Worm (Caenorhabditis elegans): Measurements from ENCODE around the gene snt-2.

Gene snt-2

DNA sequence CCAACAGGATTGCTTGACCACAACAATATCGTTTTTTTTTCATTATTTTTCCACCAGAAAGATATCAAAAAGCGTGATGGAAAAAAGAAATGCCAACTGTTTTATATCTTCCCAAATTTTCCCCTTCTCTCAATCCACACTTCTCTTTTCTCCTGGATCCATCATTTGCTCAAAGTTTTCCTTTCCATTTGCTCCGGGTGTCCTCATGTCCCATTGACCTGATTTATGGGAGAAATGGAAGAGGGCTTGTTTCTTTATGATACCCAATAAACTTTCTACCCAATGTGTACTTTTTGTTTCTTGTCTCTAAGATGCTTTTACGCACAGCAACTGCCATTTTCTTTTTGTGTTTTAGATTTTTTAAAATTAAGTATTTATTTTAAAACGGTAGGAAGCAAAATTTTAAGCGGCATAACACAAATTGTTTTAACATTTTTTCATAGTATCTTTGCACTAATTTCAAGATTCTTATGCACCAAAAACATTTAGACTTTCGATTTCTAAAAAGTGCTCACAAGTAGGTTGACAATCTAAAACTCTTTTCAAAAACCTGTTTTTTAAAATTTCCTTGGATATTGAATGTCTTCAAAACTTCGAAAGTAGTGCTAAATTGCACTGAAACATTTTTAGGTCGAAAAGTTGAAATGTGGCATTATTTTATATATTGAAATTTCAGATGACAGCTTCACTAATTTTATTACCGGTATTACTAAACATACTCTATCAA is 29.2 kb upstream of the snt-2 start, which contains the start of gene clec-149:
Gene clec-149 (plus strand): TSS at position 677 of the 727 bp plus-strand sequence.
- TF ChIP-seq egl-5 (tag; optimal IDR thresholded peaks at IDR 0.05) (peak; percentile 84), nfya-1 (tag; optimal IDR thresholded peaks at IDR 0.05; ENCODE audit: insufficient read depth) (peak; percentile 14), tbx-2 (tag; optimal IDR thresholded peaks at IDR 0.05) (no peak)

DNA sequence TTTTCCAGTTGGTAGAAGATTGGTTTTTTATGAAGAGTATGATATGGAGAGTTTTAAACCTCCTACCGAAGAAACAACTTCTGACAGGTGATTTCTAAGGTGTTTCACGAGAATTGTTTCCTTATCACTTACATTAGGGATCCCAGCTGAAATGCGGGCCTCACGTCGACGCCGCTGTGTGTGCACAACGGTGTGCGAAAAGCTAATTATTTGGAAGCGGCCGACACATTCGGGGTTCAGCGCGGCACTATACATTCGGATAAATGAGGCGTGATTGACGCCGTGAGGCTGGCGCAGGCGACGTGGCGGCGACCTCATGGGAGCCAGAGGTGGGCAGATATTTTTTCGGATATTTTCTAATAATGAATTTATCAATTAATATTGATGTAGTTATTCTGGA is 25.8 kb upstream of the snt-2 start:
- TF ChIP-seq snpc-4 (tag; optimal IDR thresholded peaks at IDR 0.05) (peak; percentile 38), nfya-1 (tag; optimal IDR thresholded peaks at IDR 0.05; ENCODE audit: insufficient read depth) (no peak)

DNA sequence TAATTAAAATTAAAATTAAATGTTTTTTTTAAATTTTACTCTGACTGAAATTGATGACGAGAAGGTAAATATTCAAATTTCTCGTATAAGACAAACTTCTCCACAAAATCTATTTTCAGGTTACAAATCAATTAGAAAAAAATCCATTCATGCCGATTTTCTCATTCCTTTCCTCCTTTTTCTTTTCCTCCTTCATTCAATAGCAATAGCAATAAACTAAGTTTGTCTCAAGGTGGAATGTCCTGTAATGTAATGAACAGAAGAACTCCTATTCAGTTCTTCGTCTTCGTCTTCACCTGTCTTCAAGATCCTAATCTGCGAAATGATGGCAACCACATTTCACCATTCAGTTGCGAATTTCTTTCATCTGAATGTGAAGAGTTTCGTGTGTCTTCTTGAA is 22.3 kb upstream of the snt-2 start, which contains the start of gene dac-1:
Gene dac-1 (plus strand): TSS at position 301 of the 400 bp plus-strand sequence.
- TF ChIP-seq zag-1 (tag; optimal IDR thresholded peaks at IDR 0.05) (no peak), nhr-25 (tag; optimal IDR thresholded peaks at IDR 0.05) (peak; percentile 28)

DNA sequence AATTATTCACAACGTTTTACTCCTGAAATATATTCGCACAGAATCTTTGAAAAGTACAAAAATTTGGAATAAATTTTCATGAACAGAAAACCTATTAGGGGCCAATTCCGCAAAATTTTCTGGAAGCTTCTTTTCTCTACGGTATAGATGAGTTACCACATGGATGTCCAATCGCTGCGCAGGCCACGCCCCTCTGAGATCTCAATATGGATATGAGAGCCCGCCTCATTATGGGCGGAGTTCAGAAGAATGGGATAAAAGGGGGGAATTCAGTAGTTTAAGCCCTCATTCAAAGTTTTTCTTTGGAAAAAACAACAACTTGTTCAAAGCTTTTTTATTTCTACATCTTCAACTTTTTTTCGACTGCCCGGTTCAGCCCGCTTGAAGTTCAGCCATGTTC is 18.0 kb upstream of the snt-2 start, which contains the start of gene daf-7:
Gene daf-7 (plus strand): TSS at position 301 of the 400 bp plus-strand sequence.
- no peak for TF ChIP-seq hmg-11 (tag; optimal IDR thresholded peaks at IDR 0.05)
- TF ChIP-seq lsy-12 (tag; optimal IDR thresholded peaks at IDR 0.05) = no peak
- TF ChIP-seq ceh-82 (tag; optimal IDR thresholded peaks at IDR 0.05) = no peak
- TF ChIP-seq tbx-2 (tag; optimal IDR thresholded peaks at IDR 0.05) = no peak
- TF ChIP-seq nhr-11 (tag; optimal IDR thresholded peaks at IDR 0.05) = no peak
- no peak for TF ChIP-seq egl-27 (tag; optimal IDR thresholded peaks at IDR 0.05)
- no peak for TF ChIP-seq sea-2 (GFP tag; optimal IDR thresholded peaks at IDR 0.05)
- TF ChIP-seq nhr-12 (tag; optimal IDR thresholded peaks at IDR 0.05) = no peak
- no peak for TF ChIP-seq egl-5 (tag; optimal IDR thresholded peaks at IDR 0.05)
- no peak for TF ChIP-seq zag-1 (tag; optimal IDR thresholded peaks at IDR 0.05)
- TF ChIP-seq daf-12 (tag; optimal IDR thresholded peaks at IDR 0.05) = no peak
- no peak for TF ChIP-seq fkh-10 (GFP tag; optimal IDR thresholded peaks at IDR 0.05)
- no peak for TF ChIP-seq elt-3 (tag; optimal IDR thresholded peaks at IDR 0.05)
- no peak for TF ChIP-seq nhr-28 (tag; optimal IDR thresholded peaks at IDR 0.05)
- TF ChIP-seq ceh-9 (tag; optimal IDR thresholded peaks at IDR 0.05) = no peak
- TF ChIP-seq unc-62 (GFP tag; optimal IDR thresholded peaks at IDR 0.05) = no peak
- TF ChIP-seq ama-1 (optimal IDR thresholded peaks at IDR 0.05) = no peak
- no peak for TF ChIP-seq pqm-1 (tag; optimal IDR thresholded peaks at IDR 0.05)
- TF ChIP-seq jun-1 (tag; optimal IDR thresholded peaks at IDR 0.05) = no peak

- TF ChIP-seq nfya-1 (tag; optimal IDR thresholded peaks at IDR 0.05; ENCODE audit: insufficient read depth) (no peak), lsy-12 (tag; optimal IDR thresholded peaks at IDR 0.05) (no peak), daf-12 (tag; optimal IDR thresholded peaks at IDR 0.05) (no peak), ama-1 (optimal IDR thresholded peaks at IDR 0.05) (no peak), fkh-2 (tag; optimal IDR thresholded peaks at IDR 0.05) (no peak), nhr-25 (tag; optimal IDR thresholded peaks at IDR 0.05) (no peak), elt-2 (tag; optimal IDR thresholded peaks at IDR 0.05) (no peak), egl-5 (tag; optimal IDR thresholded peaks at IDR 0.05) (no peak), nhr-67 (tag; optimal IDR thresholded peaks at IDR 0.05) (no peak), ceh-16 (tag; optimal IDR thresholded peaks at IDR 0.05) (no peak), lin-15B (tag; optimal IDR thresholded peaks at IDR 0.05) (no peak), unc-39 (tag; optimal IDR thresholded peaks at IDR 0.05) (no peak), fos-1 (tag; optimal IDR thresholded peaks at IDR 0.05) (no peak), elt-3 (tag; optimal IDR thresholded peaks at IDR 0.05) (no peak), zag-1 (tag; optimal IDR thresholded peaks at IDR 0.05) (no peak), unc-62 (GFP tag; optimal IDR thresholded peaks at IDR 0.05) (no peak), skn-1 (tag; optimal IDR thresholded peaks at IDR 0.05) (no peak), ztf-11 (tag; optimal IDR thresholded peaks at IDR 0.05) (no peak)
Measured at ce11 chrIII:802041-802440, 8.5 kb upstream of the snt-2 start.

- TF ChIP-seq elt-2 (tag; optimal IDR thresholded peaks at IDR 0.05) = no peak
- TF ChIP-seq nhr-11 (tag; optimal IDR thresholded peaks at IDR 0.05) = no peak
- no peak for TF ChIP-seq nhr-237 (tag; optimal IDR thresholded peaks at IDR 0.05)
- no peak for TF ChIP-seq nhr-67 (tag; optimal IDR thresholded peaks at IDR 0.05)
- no peak for TF ChIP-seq pqm-1 (tag; optimal IDR thresholded peaks at IDR 0.05)
- no peak for TF ChIP-seq ceh-16 (tag; optimal IDR thresholded peaks at IDR 0.05)
- TF ChIP-seq jun-1 (tag; optimal IDR thresholded peaks at IDR 0.05) = no peak
- TF ChIP-seq aly-2 (tag; optimal IDR thresholded peaks at IDR 0.05) = no peak
- TF ChIP-seq fkh-2 (tag; optimal IDR thresholded peaks at IDR 0.05) = no peak
- no peak for TF ChIP-seq nhr-76 (tag; optimal IDR thresholded peaks at IDR 0.05)
- no peak for TF ChIP-seq pha-4 (tag; optimal IDR thresholded peaks at IDR 0.05)
- TF ChIP-seq lin-15B (tag; optimal IDR thresholded peaks at IDR 0.05) = no peak
- TF ChIP-seq ztf-4 (tag; optimal IDR thresholded peaks at IDR 0.05) = no peak
- TF ChIP-seq fkh-10 (GFP tag; optimal IDR thresholded peaks at IDR 0.05) = no peak
Measured at ce11 chrIII:797507-797906, 4.0 kb upstream of the snt-2 start.
